Worm (Caenorhabditis elegans) whole organism, young adult: Measurements from ENCODE around the gene ZK1010.2.
A peak's percentile ranks its signal among the peaks of the same experiment; 100 is the strongest.

Experiments
- F33H1.4 ChIP-seq: fragments of 200-800 bp; sonication (Bioruptor generic); IDR thresholded peaks from 2 replicates; pipeline ENCODE4 v1.3.6; 2022; ENCODE audit warnings: missing genetic modification reagents, missing genetic modification characterization, missing compliant biosample characterization
- F37B4.10 ChIP-seq: fragments of 200-800 bp; sonication (Bioruptor generic); IDR thresholded peaks from 2 replicates; pipeline ENCODE4 v1.3.6; 2022; ENCODE audit warnings: missing genetic modification characterization, missing compliant biosample characterization
- T26A5.8 ChIP-seq: sonication (generic microtip); optimal IDR thresholded peaks from 2 replicates; lab custom pipeline; 2016; ENCODE audit warnings: missing genetic modification characterization, missing compliant biosample characterization
- Y53F4B.3 ChIP-seq: fragments of 200-800 bp; sonication (Bioruptor generic); IDR thresholded peaks from 2 replicates; pipeline ENCODE4 v1.3.6; 2022; ENCODE audit warnings: missing genetic modification reagents, missing genetic modification characterization, missing compliant biosample characterization
- Y67H2A.10 ChIP-seq: fragments of 200-800 bp; sonication (Bioruptor generic); conservative IDR thresholded peaks from 2 replicates; pipeline ENCODE4 v1.3.6; 2022; ENCODE audit warnings: missing genetic modification reagents, missing genetic modification characterization, missing compliant biosample characterization
- Y79H2A.3 ChIP-seq: fragments of 200-800 bp; sonication (Bioruptor generic); conservative IDR thresholded peaks from 2 replicates; pipeline ENCODE4 v1.3.6; 2022; ENCODE audit warnings: missing genetic modification reagents, missing genetic modification characterization, missing compliant biosample characterization
- aptf-3 ChIP-seq: fragments of 200-800 bp; sonication (Bioruptor generic); IDR thresholded peaks from 2 replicates; pipeline ENCODE4 v1.3.6; 2022; ENCODE audit warnings: missing genetic modification characterization, missing compliant biosample characterization
- atf-7 ChIP-seq: sonication (generic microtip); optimal IDR thresholded peaks from 2 replicates; lab custom pipeline; 2017; ENCODE audit warnings: mild to moderate bottlenecking, missing genetic modification characterization, missing compliant biosample characterization
- attf-3 ChIP-seq: fragments of 200-800 bp; sonication (Bioruptor generic); conservative IDR thresholded peaks from 2 replicates; pipeline ENCODE4 v1.3.6; 2022; ENCODE audit warnings: missing genetic modification reagents, missing genetic modification characterization, missing compliant biosample characterization
- attf-5 ChIP-seq: fragments of 200-800 bp; sonication (Bioruptor generic); optimal IDR thresholded peaks from 2 replicates; lab custom pipeline; 2018; ENCODE audit warnings: mild to moderate bottlenecking, missing genetic modification characterization, missing compliant biosample characterization
- bed-1 ChIP-seq: fragments of 200-800 bp; sonication (Bioruptor generic); IDR thresholded peaks from 2 replicates; pipeline ENCODE4 v1.3.6; 2022; ENCODE audit warnings: missing genetic modification reagents, missing genetic modification characterization, missing compliant biosample characterization
- bed-2 ChIP-seq: fragments of 200-800 bp; sonication (Bioruptor generic); IDR thresholded peaks from 2 replicates; pipeline ENCODE4 v1.3.6; 2022; ENCODE audit warnings: missing genetic modification reagents, missing genetic modification characterization, missing compliant biosample characterization
- ccch-3 ChIP-seq: fragments of 200-800 bp; sonication (Bioruptor generic); optimal IDR thresholded peaks from 2 replicates; lab custom pipeline; 2018; ENCODE audit warnings: mild to moderate bottlenecking, missing genetic modification characterization, missing compliant biosample characterization
- ceh-58 ChIP-seq: fragments of 200-800 bp; sonication (Bioruptor generic); IDR thresholded peaks from 2 replicates; pipeline ENCODE4 v1.3.6; 2022; ENCODE audit warnings: missing genetic modification characterization, missing compliant biosample characterization
- chd-7 ChIP-seq: sonication (generic microtip); optimal IDR thresholded peaks from 2 replicates; lab custom pipeline; 2016; ENCODE audit warnings: mild to moderate bottlenecking, missing genetic modification characterization, moderate library complexity, missing compliant biosample characterization
- dox-1 ChIP-seq: fragments of 200-800 bp; sonication (Bioruptor generic); IDR thresholded peaks from 2 replicates; pipeline ENCODE4 v1.3.6; 2022; ENCODE audit warnings: missing genetic modification reagents, missing genetic modification characterization, missing compliant biosample characterization
- dpff-1 ChIP-seq: sonication (generic microtip); optimal IDR thresholded peaks from 2 replicates; lab custom pipeline; 2017; ENCODE audit warnings: mild to moderate bottlenecking, missing genetic modification characterization, missing compliant biosample characterization
- efl-1 ChIP-seq: fragments of 150-350 bp; optimal IDR thresholded peaks from 2 replicates; lab custom pipeline; 2014; ENCODE audit warnings: missing biosample characterization, missing genetic modification reagents, missing genetic modification characterization
- egl-44 ChIP-seq: fragments of 200-800 bp; sonication (Bioruptor generic); IDR thresholded peaks from 2 replicates; pipeline ENCODE4 v1.3.6; 2022; ENCODE audit warnings: missing genetic modification reagents, missing genetic modification characterization, missing compliant biosample characterization
- egrh-3 ChIP-seq: fragments of 200-800 bp; sonication (Bioruptor generic); IDR thresholded peaks from 2 replicates; pipeline ENCODE4 v1.3.6; 2022; ENCODE audit warnings: missing genetic modification reagents, missing genetic modification characterization, missing compliant biosample characterization
- ets-4 ChIP-seq: fragments of 200-800 bp; sonication (Bioruptor generic); optimal IDR thresholded peaks from 2 replicates; lab custom pipeline; 2018; ENCODE audit warnings: mild to moderate bottlenecking, missing genetic modification characterization, missing compliant biosample characterization
- hlh-12 ChIP-seq: sonication (generic microtip); optimal IDR thresholded peaks from 2 replicates; lab custom pipeline; 2016; ENCODE audit warnings: missing genetic modification characterization, missing compliant biosample characterization
- let-526 ChIP-seq: fragments of 200-800 bp; sonication (Bioruptor generic); IDR thresholded peaks from 2 replicates; pipeline ENCODE4 v1.3.6; 2022; ENCODE audit warnings: missing genetic modification reagents, missing genetic modification characterization, missing compliant biosample characterization
- let-607 ChIP-seq, 2 experiments: fragments of 200-800 bp in 1 of 2; sonication (Bioruptor generic) in 1 of 2; sonication (generic microtip) in 1 of 2; optimal IDR thresholded peaks; 2 replicates each; lab custom pipeline; 2016 to 2018; ENCODE audit warnings: mild to moderate bottlenecking in 2 of 2, missing compliant biosample characterization in 2 of 2, missing genetic modification characterization in 2 of 2, moderate library complexity in 2 of 2, missing genotype in 1 of 2
- lin-40 ChIP-seq: sonication (generic microtip); optimal IDR thresholded peaks from 2 replicates; lab custom pipeline; 2016; ENCODE audit warnings: missing genetic modification characterization, mild to moderate bottlenecking, missing compliant biosample characterization, missing genotype, missing genetic modification reagents
- lin-54 ChIP-seq: fragments of 200-800 bp; sonication (Bioruptor generic); optimal IDR thresholded peaks from 2 replicates; lab custom pipeline; 2018; ENCODE audit warnings: mild to moderate bottlenecking, missing genetic modification characterization, missing compliant biosample characterization
- lir-1 ChIP-seq: fragments of 200-800 bp; sonication (Bioruptor generic); conservative IDR thresholded peaks from 2 replicates; pipeline ENCODE4 v1.3.6; 2022; ENCODE audit warnings: missing genetic modification reagents, missing genetic modification characterization, missing compliant biosample characterization
- madf-10 ChIP-seq: sonication (generic microtip); optimal IDR thresholded peaks from 2 replicates; lab custom pipeline; 2016; ENCODE audit warnings: mild to moderate bottlenecking, missing genetic modification characterization, missing compliant biosample characterization
- madf-6 ChIP-seq: fragments of 200-800 bp; sonication (Bioruptor generic); IDR thresholded peaks from 2 replicates; pipeline ENCODE4 v1.3.6; 2022; ENCODE audit warnings: missing genetic modification reagents, missing genetic modification characterization, missing compliant biosample characterization
- rec-8 ChIP-seq, 2 experiments: sonication (generic microtip); optimal IDR thresholded peaks; 2 replicates each; lab custom pipeline; 2016; ENCODE audit warnings: mild to moderate bottlenecking in 2 of 2, missing genetic modification characterization in 2 of 2, missing genetic modification reagents in 2 of 2, missing genotype in 2 of 2, missing biosample characterization in 1 of 2, missing compliant biosample characterization in 1 of 2, moderate library complexity in 1 of 2
- rpc-1 ChIP-seq, 2 experiments: fragments of 150-350 bp in 1 of 2; sonication (generic microtip) in 1 of 2; optimal IDR thresholded peaks; 2 replicates each; lab custom pipeline; 2014 to 2018; ENCODE audit warnings: missing biosample characterization in 1 of 2, missing genetic modification characterization in 1 of 2, missing genetic modification reagents in 1 of 2, missing genotype in 1 of 2
- snpc-1.1 ChIP-seq: sonication (generic microtip); optimal IDR thresholded peaks from 2 replicates; lab custom pipeline; 2017; ENCODE audit warnings: missing genetic modification characterization, mild to moderate bottlenecking, missing compliant biosample characterization, antibody characterized with exemption, moderate library complexity, missing genotype, missing genetic modification reagents; ENCODE audit not compliant: insufficient read depth
- sptf-2 ChIP-seq: fragments of 200-800 bp; sonication (Bioruptor generic); optimal IDR thresholded peaks from 2 replicates; lab custom pipeline; 2018; ENCODE audit warnings: mild to moderate bottlenecking, missing genetic modification characterization, missing compliant biosample characterization
- tbx-9 ChIP-seq: sonication (generic microtip); optimal IDR thresholded peaks from 2 replicates; lab custom pipeline; 2016; ENCODE audit warnings: borderline replicate concordance, missing genetic modification characterization, inconsistent platforms, missing compliant biosample characterization
- xnd-1 ChIP-seq: sonication (generic microtip); optimal IDR thresholded peaks from 2 replicates; lab custom pipeline; 2016; ENCODE audit warnings: missing genotype, missing genetic modification reagents, missing genetic modification characterization, missing compliant biosample characterization
- zfh-2 ChIP-seq: fragments of 200-800 bp; sonication (Bioruptor generic); conservative IDR thresholded peaks from 2 replicates; pipeline ENCODE4 v1.3.6; 2022; ENCODE audit warnings: missing genetic modification reagents, missing genetic modification characterization, missing compliant biosample characterization
- ztf-18 ChIP-seq: sonication (generic microtip); optimal IDR thresholded peaks from 2 replicates; lab custom pipeline; 2016; ENCODE audit warnings: missing genotype, mild to moderate bottlenecking, missing genetic modification characterization, missing compliant biosample characterization
- ztf-25 ChIP-seq: fragments of 200-800 bp; sonication (Bioruptor generic); IDR thresholded peaks from 2 replicates; pipeline ENCODE4 v1.3.6; 2022; ENCODE audit warnings: missing genetic modification reagents, missing genetic modification characterization, missing compliant biosample characterization
- ztf-26 ChIP-seq: sonication (generic microtip); optimal IDR thresholded peaks from 2 replicates; lab custom pipeline; 2017; ENCODE audit warnings: missing genetic modification characterization, missing compliant biosample characterization
- ztf-6 ChIP-seq: fragments of 200-800 bp; sonication (Bioruptor generic); IDR thresholded peaks from 2 replicates; pipeline ENCODE4 v1.3.6; 2022; ENCODE audit warnings: missing genetic modification reagents, missing genetic modification characterization, missing compliant biosample characterization

ZK1010.2 gene

ce11 chrIII:13002098-13002497 lies 24.4 kb upstream of the ZK1010.2 start, which contains the start of gene ZK1010.10 (continued):
- TF ChIP-seq attf-5 (GFP tag; lab: Kevin White, UChicago): peak; percentile 17
- TF ChIP-seq madf-6: no peak
- TF ChIP-seq atf-7 (tag; lab: Kevin White, UChicago): no peak
- no peak for TF ChIP-seq let-607 (tag; optimal IDR thresholded peaks at IDR 0.05; lab: Kevin White, UChicago)
- TF ChIP-seq efl-1: no peak
- TF ChIP-seq let-526 (GFP tag; lab: Robert Waterston, UW): peak; percentile 53; the same call in 1 of the 2 replicates
- no peak for TF ChIP-seq ceh-58 (GFP tag; lab: Robert Waterston, UW)
- no peak for TF ChIP-seq snpc-1.1 (tag; lab: Kevin White, UChicago)
- no peak for TF ChIP-seq Y67H2A.10 (GFP tag; lab: Robert Waterston, UW)

- TF ChIP-seq ztf-25 (no peak), Y79H2A.3 (no peak), xnd-1 (tag; lab: Kevin White, UChicago) (no peak), sptf-2 (GFP tag; lab: Kevin White, UChicago) (no peak), ztf-26 (tag; lab: Kevin White, UChicago) (no peak)
Measured at ce11 chrIII:13000457-13000856, 22.8 kb upstream of the ZK1010.2 start, which contains the start of gene ZK1010.8. ZK1010.8 (minus strand) TSS chrIII:13000670.

ce11 chrIII:12998252-12998651 lies 20.6 kb upstream of the ZK1010.2 start:
- TF ChIP-seq T26A5.8 (tag; lab: Kevin White, UChicago): no peak
- 0 out of 2 replicates have a peak, but pooled peaks have one; percentile 62 for TF ChIP-seq F37B4.10 (GFP tag; lab: Robert Waterston, UW)
- TF ChIP-seq zfh-2 (GFP tag; lab: Robert Waterston, UW): peak; percentile 59

ce11 chrIII:12993607-12994006 lies 15.9 kb upstream of the ZK1010.2 start, which contains the start of gene col-97:
col-97 (minus strand) TSS chrIII:12993707.
- no peak for TF ChIP-seq Y53F4B.3

- TF ChIP-seq ccch-3 (GFP tag; lab: Kevin White, UChicago) (no peak), aptf-3 (GFP tag; lab: Robert Waterston, UW) (no peak), bed-1 (GFP tag; lab: Robert Waterston, UW) (no peak), tbx-9 (tag; lab: Kevin White, UChicago) (no peak), sptf-2 (GFP tag; lab: Kevin White, UChicago) (no peak), ets-4 (GFP tag; lab: Kevin White, UChicago) (no peak), egrh-3 (GFP tag; lab: Robert Waterston, UW) (peak; percentile 84; the same call in 1 of the 2 replicates), zfh-2 (GFP tag; lab: Robert Waterston, UW) (peak; percentile 82), rpc-1 (optimal IDR thresholded peaks at IDR 0.05; lab: Kevin White, UChicago) (no peak), rpc-1 (tag; optimal IDR thresholded peaks at IDR 0.05; lab: Kevin White, UChicago) (no peak), lin-40 (no peak)
Measured at ce11 chrIII:12993055-12993454, 15.4 kb upstream of the ZK1010.2 start.

DNA sequence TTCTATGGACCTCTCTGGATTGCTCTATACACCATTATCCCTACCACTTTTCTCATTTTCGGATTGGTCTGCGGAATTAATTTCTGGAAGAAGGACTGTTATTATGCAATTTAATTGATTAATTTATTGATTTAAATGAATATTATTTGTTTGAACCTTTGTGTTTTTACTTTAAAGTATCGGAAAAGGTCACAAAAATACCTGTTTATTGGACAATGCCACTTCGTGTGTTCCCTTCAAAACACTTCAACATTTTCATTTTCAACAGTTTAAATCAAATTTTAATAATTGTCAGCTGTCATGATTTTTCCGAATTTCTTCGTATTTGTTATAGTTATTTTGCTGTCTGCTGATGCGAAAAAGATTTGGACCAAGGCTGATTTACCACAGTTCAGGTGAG lies 13.3 kb upstream of the ZK1010.2 start, which contains the start of gene ZK1010.12:
TSS of gene ZK1010.12 (plus strand) at position 301 of the 400 bp plus-strand sequence.
- TF ChIP-seq lin-54 (GFP tag; lab: Kevin White, UChicago) (no peak), rec-8 (tag; optimal IDR thresholded peaks at IDR 0.05; lab: Kevin White, UChicago) (no peak), bed-2 (GFP tag; lab: Robert Waterston, UW) (no peak), attf-3 (GFP tag; lab: Robert Waterston, UW) (no peak), dox-1 (no peak), F33H1.4 (GFP tag; lab: Robert Waterston, UW) (no peak), egl-44 (GFP tag; lab: Robert Waterston, UW) (no peak), ets-4 (GFP tag; lab: Kevin White, UChicago) (no peak), madf-10 (tag; lab: Kevin White, UChicago) (no peak), dpff-1 (tag; lab: Kevin White, UChicago) (no peak), chd-7 (tag; lab: Kevin White, UChicago) (no peak), sptf-2 (GFP tag; lab: Kevin White, UChicago) (no peak), lir-1 (GFP tag; lab: Robert Waterston, UW) (no peak), ztf-6 (GFP tag; lab: Robert Waterston, UW) (no peak), ztf-18 (tag; lab: Kevin White, UChicago) (no peak), hlh-12 (tag; lab: Kevin White, UChicago) (no peak)
